Worm (Caenorhabditis elegans) whole organism, L4 larva: ENCODE data around the gene Y51A2B.8.

ENCODE experiments used
- D1046.2 ChIP-seq: fragments of 200-800 bp; sonication (Bioruptor generic); IDR thresholded peaks from 2 replicates; pipeline ENCODE4 v1.3.6; 2022; ENCODE audit warnings: missing genetic modification characterization, missing compliant biosample characterization
- F10B5.3 ChIP-seq: sonication (generic microtip); optimal IDR thresholded peaks from 2 replicates; lab custom pipeline; 2016; ENCODE audit warnings: mild to moderate bottlenecking, missing genetic modification characterization, missing compliant biosample characterization
- F44E2.7 ChIP-seq: fragments of 200-800 bp; sonication (Bioruptor generic); IDR thresholded peaks from 2 replicates; pipeline ENCODE4 v2.1.2; 2022; ENCODE audit warnings: missing genetic modification characterization, missing compliant biosample characterization
- R02D3.7 ChIP-seq: fragments of 150-350 bp; sonication (generic microtip); optimal IDR thresholded peaks from 3 replicates; lab custom pipeline; 2014; ENCODE audit warnings: missing biosample characterization, missing genetic modification characterization
- T20F7.1 ChIP-seq: fragments of 200-800 bp; sonication (Bioruptor generic); optimal IDR thresholded peaks from 2 replicates; lab custom pipeline; 2018; ENCODE audit warnings: mild to moderate bottlenecking, missing genetic modification characterization, missing compliant biosample characterization
- Y48G9A.11 ChIP-seq: fragments of 200-800 bp; sonication (Bioruptor generic); IDR thresholded peaks from 2 replicates; pipeline ENCODE4 v1.3.6; 2022; ENCODE audit warnings: missing genetic modification reagents, missing genetic modification characterization, missing compliant biosample characterization
- Y5F2A.4 ChIP-seq: fragments of 200-800 bp; sonication (Bioruptor generic); optimal IDR thresholded peaks from 2 replicates; lab custom pipeline; 2018; ENCODE audit warnings: mild to moderate bottlenecking, missing genetic modification characterization, missing compliant biosample characterization
- ZK337.2 ChIP-seq: fragments of 200-800 bp; sonication (Bioruptor generic); IDR thresholded peaks from 2 replicates; pipeline ENCODE4 v1.3.6; 2022; ENCODE audit warnings: missing genetic modification reagents, missing genetic modification characterization, missing compliant biosample characterization
- aha-1 ChIP-seq: fragments of 150-350 bp; peaks from one replicate; lab custom pipeline; 2014; ENCODE audit warnings: missing biosample characterization, missing genetic modification characterization
- arid-1 ChIP-seq: fragments of 200-800 bp; sonication (Bioruptor generic); conservative IDR thresholded peaks from 2 replicates; pipeline ENCODE4 v1.3.6; 2022; ENCODE audit warnings: missing genetic modification reagents, missing genetic modification characterization, missing compliant biosample characterization
- attf-4 ChIP-seq: sonication (generic microtip); optimal IDR thresholded peaks from 3 replicates; lab custom pipeline; 2017; ENCODE audit warnings: missing biosample characterization, missing genetic modification characterization
- ceh-20 ChIP-seq: fragments of 200-800 bp; sonication (Bioruptor generic); IDR thresholded peaks from 2 replicates; pipeline ENCODE4 v1.3.6; 2022; ENCODE audit warnings: missing genetic modification reagents, missing genetic modification characterization, missing compliant biosample characterization
- ceh-28 ChIP-seq: fragments of 150-350 bp; optimal IDR thresholded peaks from 2 replicates; lab custom pipeline; 2014; ENCODE audit warnings: missing biosample characterization, missing genetic modification reagents, missing genetic modification characterization
- ceh-44 ChIP-seq: fragments of 200-800 bp; sonication (Bioruptor generic); IDR thresholded peaks from 2 replicates; pipeline ENCODE4 v1.3.6; 2022; ENCODE audit warnings: missing genetic modification reagents, missing genetic modification characterization, missing compliant biosample characterization
- ceh-62 ChIP-seq: sonication (generic microtip); optimal IDR thresholded peaks from 2 replicates; lab custom pipeline; 2017; ENCODE audit warnings: missing biosample characterization, missing genetic modification characterization
- cey-2 ChIP-seq: sonication (generic microtip); optimal IDR thresholded peaks from 3 replicates; lab custom pipeline; 2017; ENCODE audit warnings: missing genetic modification characterization, mild to moderate bottlenecking, missing compliant biosample characterization, antibody characterized with exemption, borderline replicate concordance; ENCODE audit not compliant: insufficient read depth
- daf-19 ChIP-seq: fragments of 200-800 bp; sonication (Bioruptor generic); conservative IDR thresholded peaks from 2 replicates; pipeline ENCODE4 v1.3.6; 2022; ENCODE audit warnings: missing genetic modification characterization, missing compliant biosample characterization
- daf-8 ChIP-seq: fragments of 200-800 bp; sonication (Bioruptor generic); IDR thresholded peaks from 2 replicates; pipeline ENCODE4 v1.3.6; 2022; ENCODE audit warnings: missing genetic modification characterization, missing compliant biosample characterization
- gei-8 ChIP-seq: fragments of 200-800 bp; sonication (Bioruptor generic); optimal IDR thresholded peaks from 2 replicates; lab custom pipeline; 2018; ENCODE audit warnings: mild to moderate bottlenecking, missing genetic modification characterization, missing compliant biosample characterization
- hlh-11 ChIP-seq: fragments of 200-800 bp; sonication (Bioruptor generic); optimal IDR thresholded peaks from 2 replicates; lab custom pipeline; 2018; ENCODE audit warnings: mild to moderate bottlenecking, missing genetic modification characterization, missing compliant biosample characterization
- hmg-1.1 ChIP-seq: fragments of 200-800 bp; sonication (Bioruptor generic); IDR thresholded peaks from 2 replicates; pipeline ENCODE4 v1.3.6; 2022; ENCODE audit warnings: missing genetic modification reagents, missing genetic modification characterization, missing compliant biosample characterization
- lin-15B ChIP-seq: fragments of 150-350 bp; sonication (generic microtip); optimal IDR thresholded peaks from 3 replicates; lab custom pipeline; 2014; ENCODE audit warnings: missing biosample characterization, missing genetic modification characterization
- lin-38 ChIP-seq: fragments of 200-800 bp; sonication (Bioruptor generic); IDR thresholded peaks from 2 replicates; pipeline ENCODE4 v1.3.6; 2022; ENCODE audit warnings: missing genetic modification reagents, missing genetic modification characterization, missing compliant biosample characterization
- lir-3 ChIP-seq: sonication (generic microtip); optimal IDR thresholded peaks from 2 replicates; lab custom pipeline; 2016; ENCODE audit warnings: mild to moderate bottlenecking, missing genetic modification characterization, missing compliant biosample characterization
- madf-5 ChIP-seq, 2 experiments: fragments of 200-800 bp; sonication (Bioruptor generic); IDR thresholded peaks; 2 replicates each; pipeline ENCODE4 v1.3.6; 2022; ENCODE audit warnings: missing compliant biosample characterization in 2 of 2, missing genetic modification characterization in 2 of 2
- mdt-29 ChIP-seq: fragments of 200-800 bp; sonication (Bioruptor generic); IDR thresholded peaks from 2 replicates; pipeline ENCODE4 v1.3.6; 2022; ENCODE audit warnings: missing genetic modification reagents, missing genetic modification characterization, missing compliant biosample characterization
- mep-1 ChIP-seq: fragments of 150-350 bp; sonication (generic microtip); optimal IDR thresholded peaks from 3 replicates; lab custom pipeline; 2014; ENCODE audit warnings: missing biosample characterization, missing genetic modification characterization
- mxl-2 ChIP-seq: fragments of 200-800 bp; sonication (Bioruptor generic); conservative IDR thresholded peaks from 2 replicates; pipeline ENCODE4 v1.3.6; 2022; ENCODE audit warnings: missing genetic modification reagents, missing genetic modification characterization, missing compliant biosample characterization
- mxl-3 ChIP-seq: fragments of 200-800 bp; sonication (Bioruptor generic); optimal IDR thresholded peaks from 2 replicates; lab custom pipeline; 2018; ENCODE audit warnings: mild to moderate bottlenecking, missing genetic modification characterization, missing compliant biosample characterization
- nhr-25 ChIP-seq: sonication (generic microtip); optimal IDR thresholded peaks from 2 replicates; lab custom pipeline; 2017; ENCODE audit warnings: missing genetic modification characterization, mild to moderate bottlenecking, missing compliant biosample characterization, antibody characterized with exemption, moderate library complexity, borderline replicate concordance; ENCODE audit not compliant: insufficient read depth
- nhr-48 ChIP-seq: sonication (generic microtip); optimal IDR thresholded peaks from 2 replicates; lab custom pipeline; 2016; ENCODE audit warnings: mild to moderate bottlenecking, missing genetic modification characterization, missing compliant biosample characterization
- nhr-77 ChIP-seq: fragments of 150-350 bp; optimal IDR thresholded peaks from 2 replicates; lab custom pipeline; 2014; ENCODE audit warnings: missing biosample characterization, missing genetic modification characterization
- pqm-1 ChIP-seq: sonication (generic microtip); optimal IDR thresholded peaks from 2 replicates; lab custom pipeline; 2017; ENCODE audit warnings: missing biosample characterization, missing genetic modification characterization
- sdz-12 ChIP-seq: fragments of 200-800 bp; sonication (Bioruptor generic); optimal IDR thresholded peaks from 2 replicates; lab custom pipeline; 2018; ENCODE audit warnings: mild to moderate bottlenecking, missing genetic modification characterization, missing compliant biosample characterization
- set-16 ChIP-seq: fragments of 200-800 bp; sonication (Bioruptor generic); IDR thresholded peaks from 2 replicates; pipeline ENCODE4 v1.3.6; 2022; ENCODE audit warnings: missing genetic modification reagents, missing genetic modification characterization, missing compliant biosample characterization
- snpc-1.2 ChIP-seq: fragments of 200-800 bp; sonication (Bioruptor generic); IDR thresholded peaks from 2 replicates; pipeline ENCODE4 v1.3.6; 2022; ENCODE audit warnings: missing genetic modification reagents, missing genetic modification characterization, missing compliant biosample characterization
- snpc-4 ChIP-seq: fragments of 150-350 bp; optimal IDR thresholded peaks from 2 replicates; lab custom pipeline; 2014; ENCODE audit warnings: missing biosample characterization, missing genetic modification characterization
- unc-130 ChIP-seq: sonication (generic microtip); optimal IDR thresholded peaks from 2 replicates; lab custom pipeline; 2016; ENCODE audit warnings: missing genetic modification reagents, missing genetic modification characterization, missing compliant biosample characterization
- unc-39 ChIP-seq: sonication (generic microtip); optimal IDR thresholded peaks from 2 replicates; lab custom pipeline; 2017; ENCODE audit warnings: missing biosample characterization, missing genetic modification characterization
- unc-62 ChIP-seq, 3 experiments: fragments of 150-350 bp in 1 of 3; sonication (generic microtip); optimal IDR thresholded peaks in 2 of 3; peaks in 1 of 3; 1 replicate in 1 of 3; 2 replicates in 2 of 3; lab custom pipeline; 2014 to 2017; ENCODE audit warnings: missing biosample characterization in 3 of 3, missing genetic modification characterization in 3 of 3, missing genetic modification reagents in 3 of 3, missing genotype in 1 of 3
- zip-11 ChIP-seq: fragments of 200-800 bp; sonication (Bioruptor generic); IDR thresholded peaks from 2 replicates; pipeline ENCODE4 v1.3.6; 2022; ENCODE audit warnings: missing genetic modification characterization, missing compliant biosample characterization

The Y51A2B.8 gene

ce11 chrV:18378819-18379218 lies at the start of gene Y51A2B.8:
TSS of gene Y51A2B.8 (plus strand) at chrV:18379119.
- TF ChIP-seq zip-11 (GFP tag; lab: Robert Waterston, UW) (no peak), set-16 (GFP tag; lab: Robert Waterston, UW) (no peak), D1046.2 (GFP tag; lab: Robert Waterston, UW) (no peak), ceh-62 (tag; lab: Kevin White, UChicago) (no peak), F44E2.7 (no peak), sdz-12 (GFP tag; lab: Kevin White, UChicago) (no peak), unc-39 (tag; lab: Kevin White, UChicago) (no peak)

DNA sequence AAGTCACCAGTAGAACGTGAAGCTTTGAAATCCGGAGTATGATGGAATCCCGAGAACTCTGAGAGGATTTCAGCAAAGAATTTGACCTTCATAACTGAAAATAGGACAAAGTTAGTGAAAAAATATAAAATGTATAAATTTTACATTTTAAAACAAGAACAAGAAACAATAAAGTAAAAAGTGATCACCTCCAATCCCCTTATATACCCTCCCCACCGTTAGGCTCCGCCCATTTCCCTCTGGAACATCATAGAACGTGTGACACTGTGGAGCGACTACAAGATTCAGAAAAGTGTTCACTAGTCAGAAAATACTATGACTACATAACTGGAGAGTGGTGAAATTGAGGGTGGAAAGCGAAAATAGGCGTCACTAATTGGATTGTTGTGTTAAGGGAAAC lies 47.8 kb upstream of the Y51A2B.8 start, which contains the start of gene B0462.4:
TSS of gene B0462.4 (minus strand) at position 101 of the 400 bp plus-strand sequence.
- no peak for TF ChIP-seq hmg-1.1 (GFP tag; lab: Robert Waterston, UW)

DNA sequence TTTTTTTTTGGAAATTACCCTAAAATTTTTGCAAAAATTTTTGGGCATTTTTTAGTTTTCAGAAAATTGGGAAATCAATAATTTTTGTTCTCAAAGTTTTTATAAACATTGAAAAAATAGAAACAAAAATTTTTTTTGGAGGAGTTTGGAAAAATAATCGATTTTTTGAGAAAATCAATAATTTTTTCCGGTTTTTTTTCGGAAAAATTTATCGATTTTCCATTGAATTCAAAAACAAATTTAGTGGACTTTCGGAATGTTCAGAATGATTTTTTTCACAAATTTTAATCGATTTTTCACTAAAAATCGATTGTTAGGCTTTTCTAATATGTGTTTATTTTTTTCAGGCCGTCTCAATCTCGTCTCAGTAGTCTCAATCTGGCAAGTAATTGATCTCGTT lies 41.3 kb upstream of the Y51A2B.8 start:
- TF ChIP-seq hlh-11 (tag; lab: Kevin White, UChicago) (no peak), madf-5 (GFP tag; IDR thresholded peaks at IDR 0.05; lab: Robert Waterston, UW) (no peak), mep-1 (tag; lab: Kevin White, UChicago) (no peak), T20F7.1 (GFP tag; lab: Kevin White, UChicago) (no peak), ceh-28 (tag; lab: Kevin White, UChicago) (peak; percentile 69), unc-62 (GFP tag; optimal IDR thresholded peaks at IDR 0.05 in 1 of 2; lab: Kevin White, UChicago) (no peak), unc-62 (tag; optimal IDR thresholded peaks at IDR 0.05; lab: Kevin White, UChicago) (no peak), daf-19 (no peak)
- TF ChIP-seq, all 104 proteins: peak for 1

ce11 chrV:18339807-18340206 lies 39.1 kb upstream of the Y51A2B.8 start, which contains the start of gene C08E8.10:
TSS of gene C08E8.10 (minus strand) at chrV:18339907.
- TF ChIP-seq mxl-2 (no peak), ceh-62 (tag; lab: Kevin White, UChicago) (no peak), cey-2 (tag; lab: Kevin White, UChicago) (no peak), unc-130 (GFP tag; lab: Kevin White, UChicago) (no peak), mxl-3 (GFP tag; lab: Kevin White, UChicago) (no peak), ceh-28 (tag; lab: Kevin White, UChicago) (no peak), lir-3 (tag; lab: Kevin White, UChicago) (no peak), unc-62 (GFP tag; optimal IDR thresholded peaks at IDR 0.05 in 1 of 2; lab: Kevin White, UChicago) (no peak), unc-62 (tag; optimal IDR thresholded peaks at IDR 0.05; lab: Kevin White, UChicago) (no peak), attf-4 (tag; lab: Kevin White, UChicago) (no peak)

ce11 chrV:18344194-18344593 lies 34.7 kb upstream of the Y51A2B.8 start:
- 0 out of 2 replicates have a peak, but pooled peaks have one; percentile 12 for TF ChIP-seq arid-1
- TF ChIP-seq mxl-3 (GFP tag; lab: Kevin White, UChicago), result no peak
- TF ChIP-seq snpc-1.2 (GFP tag; lab: Robert Waterston, UW), result peak; percentile 53; the same call in 1 of the 2 replicates
- peak; percentile 18; the same call in 1 of the 2 replicates for TF ChIP-seq lin-38 (GFP tag; lab: Robert Waterston, UW)

DNA sequence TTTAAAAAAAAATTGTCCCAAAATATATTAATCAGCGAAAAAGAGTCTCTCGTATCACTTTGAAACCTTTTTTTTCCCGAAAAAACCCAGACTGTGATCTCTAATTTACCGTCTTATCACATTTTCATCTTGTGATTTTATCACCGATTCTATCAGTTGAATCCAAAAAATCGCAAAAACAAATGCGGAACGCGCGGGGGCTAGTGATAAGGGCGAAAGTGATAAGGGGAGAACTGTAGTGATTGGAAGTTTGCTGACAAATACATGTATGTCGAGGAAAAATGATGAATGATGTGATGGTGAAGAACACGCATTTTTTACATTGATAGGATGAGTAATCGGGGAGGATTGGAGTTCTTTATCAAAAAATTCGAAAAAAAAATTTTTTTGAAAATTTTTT lies 32.8 kb upstream of the Y51A2B.8 start:
- TF ChIP-seq ceh-20 (peak; percentile 76), snpc-4 (tag; lab: Kevin White, UChicago) (no peak), ceh-62 (tag; lab: Kevin White, UChicago) (no peak), ZK337.2 (GFP tag; lab: Robert Waterston, UW) (no peak), ceh-44 (no peak), Y5F2A.4 (GFP tag; lab: Kevin White, UChicago) (no peak), F10B5.3 (tag; lab: Kevin White, UChicago) (no peak), daf-8 (GFP tag; lab: Robert Waterston, UW) (no peak), pqm-1 (tag; lab: Kevin White, UChicago) (peak; percentile 100), lin-15B (tag; lab: Kevin White, UChicago) (no peak), mdt-29 (GFP tag; lab: Robert Waterston, UW) (peak; percentile 56; the same call in 1 of the 2 replicates), Y48G9A.11 (no peak), gei-8 (GFP tag; lab: Kevin White, UChicago) (peak; percentile 39), nhr-25 (tag; lab: Kevin White, UChicago) (no peak), ceh-28 (tag; lab: Kevin White, UChicago) (no peak), nhr-48 (tag; lab: Kevin White, UChicago) (peak; percentile 87), R02D3.7 (tag; lab: Kevin White, UChicago) (no peak), nhr-77 (tag; lab: Kevin White, UChicago) (peak; percentile 98), aha-1 (tag; lab: Kevin White, UChicago) (peak; percentile 80)
